Worm (Caenorhabditis elegans): ENCODE measurements around the gene ZC477.2.

- TF ChIP-seq sea-1 (GFP tag; conservative IDR thresholded peaks at IDR 0.05) = no peak
- TF ChIP-seq ama-1 (optimal IDR thresholded peaks at IDR 0.05) = no peak
- no peak for TF ChIP-seq scrt-1 (GFP tag; IDR thresholded peaks at IDR 0.05)
- TF ChIP-seq flt-1 (GFP tag; IDR thresholded peaks at IDR 0.05) = no peak
- TF ChIP-seq tra-4 (tag; optimal IDR thresholded peaks at IDR 0.05) = no peak
- TF ChIP-seq ets-7 (tag; optimal IDR thresholded peaks at IDR 0.05) = no peak
- no peak for TF ChIP-seq ceh-36 (tag; optimal IDR thresholded peaks at IDR 0.05)
- no peak for TF ChIP-seq F13C5.2 (tag; optimal IDR thresholded peaks at IDR 0.05)
- TF ChIP-seq pes-1 (GFP tag; IDR thresholded peaks at IDR 0.05) = no peak
- no peak for TF ChIP-seq tbx-37 (GFP tag; conservative IDR thresholded peaks at IDR 0.05)
- no peak for TF ChIP-seq hmbx-1 (tag; optimal IDR thresholded peaks at IDR 0.05)
Observed at ce11 chrIV:7094216-7094758, 13.7 kb upstream of the ZC477.2 start, which contains the start of gene deb-1.

Data from whole organism, early embryonic.